Fruit fly (Drosophila melanogaster): ENCODE data around the gene twr.

Gene twr

DNA sequence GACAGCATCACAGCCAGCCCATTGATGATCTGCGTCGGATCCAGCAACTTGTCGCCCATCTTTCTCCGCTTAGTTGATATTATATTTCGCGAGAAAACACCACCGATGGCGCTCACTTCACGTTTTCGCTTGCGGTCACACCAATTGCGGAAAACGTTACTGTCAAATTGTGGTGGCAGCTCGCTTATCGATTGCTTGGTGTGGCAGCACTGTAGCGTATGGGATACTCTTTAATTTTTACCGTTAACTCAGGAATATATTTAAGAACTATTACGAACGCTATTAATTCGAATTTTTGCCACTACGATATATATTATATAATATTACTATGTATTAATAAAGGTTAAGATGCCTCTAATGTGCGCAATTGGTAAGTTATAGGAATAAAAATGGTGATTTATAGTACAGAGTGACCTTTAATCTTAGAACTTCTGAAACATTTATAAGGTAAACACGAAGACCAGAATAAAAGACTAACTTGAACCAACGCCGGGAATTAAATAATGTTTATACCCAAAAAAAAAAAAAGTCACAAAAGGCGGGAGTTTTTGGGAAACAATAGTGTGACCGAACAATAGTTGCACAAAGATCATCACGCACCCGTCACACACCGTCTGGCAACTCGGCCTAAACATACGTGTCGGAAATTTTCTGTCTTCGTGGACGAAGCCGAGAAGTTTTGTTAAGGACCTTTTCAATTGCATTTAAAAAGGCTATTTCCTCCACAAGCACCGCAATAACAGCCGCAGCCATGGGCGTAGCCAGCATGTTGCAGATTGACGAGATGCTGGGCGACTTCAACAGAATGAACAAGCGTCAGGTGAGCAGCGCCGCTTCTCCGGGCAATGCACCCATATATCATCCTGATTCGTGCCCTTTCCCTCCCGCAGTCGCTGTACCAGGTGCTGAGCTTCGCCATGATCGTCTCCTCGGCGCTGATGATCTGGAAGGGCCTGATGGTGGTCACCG lies at the start of gene twr, which contains the start of gene CG1307:
twr (plus strand) TSS at position 605 of the 969 bp plus-strand sequence.
CG1307 (minus strand) TSS at position 165 of the 969 bp plus-strand sequence.
- TF ChIP-seq CG17801 (GFP tag; optimal IDR thresholded peaks at IDR 0.05; ENCODE audit: partially characterized antibody) = no peak

DNA sequence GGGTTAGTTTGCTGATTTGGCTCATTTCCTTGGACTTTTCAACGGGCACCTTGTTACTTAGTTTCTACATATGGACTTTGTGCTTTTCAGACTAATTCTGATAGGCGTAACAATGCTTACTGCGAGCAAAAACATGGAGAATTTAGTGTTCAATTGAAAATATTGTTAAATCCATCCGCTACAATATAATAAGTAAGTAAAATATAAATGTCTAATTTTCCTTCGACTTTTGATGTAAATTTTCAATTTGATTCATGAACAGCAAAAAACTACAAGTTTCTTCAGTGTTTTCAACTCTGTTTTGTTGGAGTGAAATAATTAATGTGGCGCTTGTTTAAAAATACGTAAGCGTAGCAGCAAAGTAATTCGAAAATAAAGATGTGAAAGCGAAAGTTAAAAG lies 48.9 kb upstream of the twr start, which contains the start of gene glob2:
glob2 (minus strand) TSS at position 101 of the 400 bp plus-strand sequence.
- no peak for TF ChIP-seq CG17801 (GFP tag; optimal IDR thresholded peaks at IDR 0.05; ENCODE audit: partially characterized antibody)

DNA sequence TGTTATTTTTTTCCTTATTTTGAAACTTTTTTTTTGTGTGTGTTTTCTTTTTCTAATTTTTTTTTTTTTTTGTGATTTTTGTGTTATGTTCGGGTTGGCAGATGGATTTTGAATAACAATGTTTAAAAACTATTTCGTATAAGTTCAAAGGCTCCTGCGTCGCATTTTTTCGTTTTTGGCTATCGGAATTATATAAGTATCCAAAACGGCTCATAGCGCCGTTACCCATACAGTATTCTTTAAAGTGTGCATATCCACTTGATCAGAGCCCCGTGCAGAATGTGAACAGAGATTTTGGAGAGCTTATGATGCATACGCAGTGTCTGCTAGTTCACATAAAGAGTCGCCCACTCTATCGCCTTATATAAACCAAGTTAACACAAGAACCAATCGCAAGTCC lies 29.9 kb upstream of the twr start, which contains the start of gene sowi:
sowi (minus strand) TSS at position 101 of the 400 bp plus-strand sequence.
- no peak for TF ChIP-seq CG17801 (GFP tag; optimal IDR thresholded peaks at IDR 0.05; ENCODE audit: partially characterized antibody)

DNA sequence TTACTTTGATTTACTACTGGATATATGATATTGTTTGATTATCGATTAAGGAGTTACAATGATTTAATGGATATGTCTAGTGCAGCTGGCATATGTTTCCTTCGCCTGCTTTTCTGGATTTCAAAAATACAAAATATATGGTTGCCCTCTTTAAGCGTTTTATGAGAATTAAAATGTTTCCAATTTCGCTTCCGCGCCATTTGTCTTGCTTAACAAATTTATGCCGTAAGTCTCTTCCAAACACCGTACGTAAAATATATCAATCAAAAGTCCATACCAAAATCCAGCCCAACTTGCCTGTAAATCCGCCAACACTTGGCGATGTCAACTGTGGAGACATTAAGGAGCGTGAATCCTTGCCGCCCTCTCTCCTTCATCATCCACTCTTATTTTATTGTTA lies 28.5 kb upstream of the twr start, which contains the start of gene CG15177:
CG15177 (minus strand) TSS at position 101 of the 400 bp plus-strand sequence.
- no peak for TF ChIP-seq CG17801 (GFP tag; optimal IDR thresholded peaks at IDR 0.05; ENCODE audit: partially characterized antibody)

DNA sequence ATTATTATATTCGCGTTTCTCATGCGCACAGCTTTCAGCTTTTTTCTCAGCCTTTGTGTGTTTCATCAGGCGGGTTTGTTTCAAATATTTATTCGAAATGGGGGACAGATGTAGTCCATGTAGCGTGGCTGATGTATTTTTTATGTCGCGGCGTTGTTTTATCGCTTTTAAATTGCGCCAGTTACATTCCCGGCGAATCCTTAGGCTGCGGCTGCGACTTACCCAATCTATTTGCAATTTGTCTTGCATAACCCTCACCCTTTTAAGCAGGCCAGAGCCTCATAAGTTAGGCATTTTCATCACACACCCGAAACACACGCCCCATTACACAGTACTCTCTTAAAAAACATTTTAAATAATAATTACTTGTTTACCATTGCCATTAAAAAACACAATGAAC lies 27.8 kb upstream of the twr start, which contains the start of gene sunz:
sunz (plus strand) TSS at position 301 of the 400 bp plus-strand sequence.
- no peak for TF ChIP-seq CG17801 (GFP tag; optimal IDR thresholded peaks at IDR 0.05; ENCODE audit: partially characterized antibody)

DNA sequence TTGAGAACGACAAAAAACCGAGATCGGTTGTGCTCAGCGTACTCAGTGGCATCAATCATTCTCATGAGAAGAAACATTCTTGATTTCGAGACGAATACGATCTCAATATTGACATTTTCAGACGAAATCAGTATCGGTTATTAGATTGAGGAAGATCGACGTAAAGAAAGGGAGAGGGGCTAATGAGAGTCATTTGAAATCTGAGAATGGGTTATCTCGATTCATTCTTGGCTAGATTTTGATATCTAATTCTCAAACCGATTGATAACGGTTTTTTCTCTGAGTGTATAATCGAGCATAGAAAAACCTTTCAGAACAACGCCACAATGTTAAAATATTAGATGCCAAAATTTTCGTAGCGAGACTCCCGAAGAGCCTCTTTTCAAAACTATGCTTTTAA lies 16.8 kb upstream of the twr start, which contains the start of gene CG31286:
CG31286 (plus strand) TSS at position 301 of the 400 bp plus-strand sequence.
- no peak for TF ChIP-seq CG17801 (GFP tag; optimal IDR thresholded peaks at IDR 0.05; ENCODE audit: partially characterized antibody)

DNA sequence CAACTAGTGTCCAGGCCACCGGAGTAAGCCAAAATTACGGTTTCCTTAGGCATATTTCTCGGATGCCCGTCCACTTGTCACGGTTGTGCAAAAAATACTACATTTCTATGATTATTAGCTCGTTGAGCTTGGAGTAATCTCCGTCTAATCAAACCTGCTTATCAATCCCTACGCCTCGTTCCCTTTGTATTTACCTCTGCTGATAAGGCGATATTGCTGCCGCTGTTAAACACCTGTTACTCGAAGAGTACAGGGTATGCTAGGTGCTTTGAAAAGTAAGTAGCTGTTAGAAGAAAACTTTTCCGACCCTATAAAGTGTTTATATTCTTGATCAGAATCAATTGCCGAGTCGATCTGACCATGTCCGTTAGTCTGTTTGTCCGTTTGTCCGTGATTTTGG lies 13.3 kb upstream of the twr start, which contains the start of gene Ass:
Ass (minus strand) TSS at position 101 of the 400 bp plus-strand sequence.
- no peak for TF ChIP-seq CG17801 (GFP tag; optimal IDR thresholded peaks at IDR 0.05; ENCODE audit: partially characterized antibody)

DNA sequence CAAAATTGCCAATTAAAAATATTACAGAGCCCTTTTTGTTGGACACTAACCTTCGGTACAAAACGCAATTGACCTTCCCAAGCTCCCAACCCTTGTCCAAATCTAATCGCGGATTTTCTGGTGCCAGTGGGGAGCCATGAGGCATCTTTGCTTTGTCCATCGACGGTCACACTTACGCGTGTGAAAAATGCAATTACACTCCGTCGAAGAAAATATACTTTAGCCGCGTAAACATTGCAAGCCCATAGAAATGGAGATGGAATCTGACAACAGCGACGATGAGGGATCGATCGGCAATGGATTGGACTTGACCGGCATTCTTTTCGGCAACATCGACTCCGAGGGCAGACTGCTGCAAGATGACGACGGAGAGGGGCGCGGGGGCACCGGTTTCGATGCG lies 10.9 kb upstream of the twr start, which contains the start of gene Taf1:
Taf1 (plus strand) TSS at position 150 of the 400 bp plus-strand sequence.
- no peak for TF ChIP-seq CG17801 (GFP tag; optimal IDR thresholded peaks at IDR 0.05; ENCODE audit: partially characterized antibody)

DNA sequence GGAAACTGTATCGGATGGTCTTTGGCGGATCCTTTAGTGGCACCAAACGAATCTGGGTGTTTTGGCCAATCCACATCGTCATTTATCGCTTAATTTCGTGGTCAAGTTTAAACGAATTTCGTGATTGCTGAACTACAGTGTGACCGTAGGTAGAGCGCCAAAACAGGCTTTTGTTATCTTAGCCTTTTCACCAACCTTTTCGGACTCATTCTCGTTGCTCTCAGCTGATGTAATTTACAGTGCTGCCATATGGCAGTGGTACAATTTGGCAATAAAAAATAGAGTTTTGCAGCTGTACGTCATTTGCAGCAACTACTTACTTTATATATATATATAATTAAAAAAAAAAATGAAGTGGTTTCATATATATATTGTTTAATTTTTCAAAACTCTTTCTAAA lies 2.3 kb downstream of the twr start, which contains the start of gene agt:
agt (minus strand) TSS at position 160 of the 400 bp plus-strand sequence.
- no peak for TF ChIP-seq CG17801 (GFP tag; optimal IDR thresholded peaks at IDR 0.05; ENCODE audit: partially characterized antibody)

DNA sequence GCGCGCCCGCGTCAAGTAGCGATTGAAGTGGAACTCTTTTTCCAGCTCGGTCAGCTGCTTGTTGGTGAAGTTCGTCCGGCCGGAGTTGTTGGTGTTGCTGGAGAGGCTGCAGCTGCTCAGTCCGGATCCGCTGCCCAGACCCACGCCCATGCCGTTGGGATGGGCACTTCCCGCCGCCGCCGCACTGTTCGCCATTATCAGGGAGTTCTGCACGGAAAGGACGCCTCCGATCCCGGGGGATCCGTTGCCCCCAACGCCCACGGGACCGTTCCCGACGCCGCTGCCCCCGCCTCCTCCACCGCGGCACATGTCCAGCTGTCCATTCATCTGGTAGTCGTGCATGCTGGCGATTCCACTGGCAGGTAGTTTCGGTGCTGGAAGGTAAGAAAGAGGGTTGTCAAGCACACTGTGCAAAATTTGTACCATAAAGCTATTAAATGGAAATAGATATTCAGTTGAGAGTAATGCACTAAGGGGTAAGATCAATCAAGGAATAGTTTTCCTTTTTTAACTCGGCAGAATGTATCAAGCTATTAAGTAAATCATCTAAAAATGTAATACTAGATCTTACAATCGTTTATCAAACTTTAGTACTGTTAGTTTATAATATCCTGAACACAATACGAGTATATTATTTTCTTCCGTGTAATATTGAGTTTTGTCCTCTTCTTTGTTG lies 5.1 kb downstream of the twr start:
- no peak for TF ChIP-seq CG17801 (GFP tag; optimal IDR thresholded peaks at IDR 0.05; ENCODE audit: partially characterized antibody)

DNA sequence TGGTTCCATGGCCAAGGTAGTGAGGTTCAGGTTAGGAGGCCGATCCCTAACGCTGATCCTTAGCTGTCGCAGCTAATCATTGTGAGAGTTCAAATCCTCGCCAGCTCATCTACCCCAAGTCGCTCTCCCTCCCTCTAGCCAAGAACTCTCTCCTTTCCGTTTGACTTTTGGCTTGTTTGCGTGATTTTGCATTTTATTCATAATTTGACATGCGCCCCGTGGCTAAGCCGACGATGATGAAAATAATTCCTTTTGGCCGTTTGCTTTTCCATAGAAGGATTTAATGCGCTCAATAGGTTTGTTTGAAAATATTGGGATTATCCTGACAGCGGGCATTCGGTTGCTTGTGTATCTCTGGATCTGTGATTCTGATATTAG lies 5.6 kb downstream of the twr start:
- TF ChIP-seq CG17801 (GFP tag; optimal IDR thresholded peaks at IDR 0.05; ENCODE audit: partially characterized antibody) = no peak

DNA sequence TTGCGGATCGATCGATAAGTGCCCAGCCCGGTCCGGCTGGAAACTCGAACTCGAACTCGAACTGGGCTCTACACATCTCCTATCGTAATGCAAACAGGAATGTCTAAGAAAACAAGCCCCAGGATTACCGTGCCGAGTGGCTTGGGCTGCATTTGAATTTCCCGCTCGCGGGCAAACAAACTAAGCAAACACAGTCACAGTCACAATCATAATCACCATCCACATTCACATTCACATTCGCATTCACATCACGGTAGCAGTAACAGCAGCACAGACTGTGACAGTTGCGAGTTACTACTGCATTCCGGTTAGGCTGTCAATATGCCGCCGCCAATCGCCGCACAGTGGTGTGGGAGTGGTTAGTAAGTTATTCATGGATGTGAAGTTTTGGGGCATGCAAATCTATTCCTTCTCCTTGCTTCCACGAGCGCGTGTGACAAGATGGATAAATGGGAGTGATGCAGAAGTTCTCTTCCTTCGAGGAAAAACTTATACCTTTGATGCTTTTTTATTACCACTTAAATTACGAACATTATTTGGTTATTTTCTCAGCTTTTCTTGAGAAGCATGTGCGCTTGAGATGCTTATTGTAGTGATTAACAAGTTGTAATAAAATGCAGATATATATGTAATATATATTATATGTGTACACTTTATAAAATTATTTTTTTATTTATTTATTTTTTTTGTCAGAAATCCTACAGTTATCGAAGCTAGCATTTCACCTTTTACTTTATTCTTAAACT lies 6.9 kb downstream of the twr start:
- TF ChIP-seq CG17801 (GFP tag; optimal IDR thresholded peaks at IDR 0.05; ENCODE audit: partially characterized antibody) = no peak

DNA sequence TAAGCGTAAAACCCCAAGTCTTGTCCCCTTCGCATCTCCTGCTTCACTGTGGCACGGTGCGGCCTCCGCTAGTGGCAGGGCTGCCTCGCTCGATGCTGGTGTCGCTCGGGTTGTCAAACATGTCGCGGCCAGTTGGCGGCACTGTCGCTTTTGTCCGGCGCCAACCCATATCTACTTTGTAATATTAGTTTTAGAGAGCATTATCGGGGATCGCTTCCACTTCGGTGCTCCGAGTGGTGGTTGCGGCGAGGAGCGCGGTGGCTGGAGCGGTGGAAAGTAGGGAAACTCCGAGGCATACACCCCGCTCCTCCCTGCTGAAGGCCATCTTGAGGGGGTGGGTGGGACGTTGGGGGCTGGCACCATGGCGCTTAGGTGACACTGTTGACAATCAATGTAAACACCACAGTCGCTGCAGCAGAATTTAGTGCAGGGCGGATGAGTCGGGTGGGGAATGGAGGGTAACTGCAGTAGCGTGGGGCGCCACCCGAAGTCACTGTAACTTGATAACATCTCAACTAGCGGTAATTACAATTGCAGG lies 7.5 kb downstream of the twr start:
- TF ChIP-seq CG17801 (GFP tag; optimal IDR thresholded peaks at IDR 0.05; ENCODE audit: partially characterized antibody) = no peak

DNA sequence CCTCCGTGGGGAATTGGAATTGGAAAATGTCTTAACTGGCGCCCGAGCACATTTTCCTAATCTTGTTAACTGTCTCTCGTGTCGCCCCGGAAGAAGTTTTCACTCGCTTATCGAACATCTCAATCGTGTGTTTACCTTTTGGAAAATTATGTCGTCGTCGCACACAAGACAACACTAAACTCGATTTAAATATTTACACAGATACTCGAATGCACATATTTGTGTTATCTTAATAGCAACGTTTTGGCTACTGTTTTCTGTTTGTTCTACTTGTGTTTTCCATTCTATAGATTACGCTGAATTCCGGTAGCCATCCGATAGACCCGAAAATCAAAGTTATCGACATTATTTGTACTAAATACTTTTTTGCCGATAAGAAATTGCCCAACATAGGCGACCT lies 9.6 kb downstream of the twr start:
- TF ChIP-seq CG17801 (GFP tag; optimal IDR thresholded peaks at IDR 0.05; ENCODE audit: partially characterized antibody) = no peak
